Fruit fly (Drosophila melanogaster) whole organism, embryonic: ENCODE data around the gene Or22b.

Source experiments
- Adf1 ChIP-seq: fragments of 200-800 bp; sonication (Bioruptor generic); IDR thresholded peaks from 2 replicates; pipeline ENCODE4 v1.3.6; 2022; ENCODE audit warnings: missing biosample characterization, missing genetic modification characterization
- Antp ChIP-seq: fragments of 200-800 bp; sonication (Bioruptor generic); optimal IDR thresholded peaks from 3 replicates; lab custom pipeline; 2016; ENCODE audit warnings: missing biosample characterization, missing genetic modification characterization
- Atf3 ChIP-seq: fragments of 200-800 bp; sonication (Bioruptor generic); optimal IDR thresholded peaks from 3 replicates; lab custom pipeline; 2016; ENCODE audit warnings: missing biosample characterization, missing genetic modification characterization
- B-H2 ChIP-seq: fragments of 200-800 bp; sonication (Bioruptor generic); optimal IDR thresholded peaks from 2 replicates; lab custom pipeline; 2018; ENCODE audit warnings: missing biosample characterization, mild to moderate bottlenecking, missing genetic modification characterization
- CG10147 ChIP-seq: fragments of 200-800 bp; sonication (Bioruptor generic); optimal IDR thresholded peaks from 2 replicates; lab custom pipeline; 2019; ENCODE audit warnings: missing biosample characterization, mild to moderate bottlenecking, missing genetic modification characterization, moderate library complexity
- CG10366 ChIP-seq: fragments of 200-800 bp; sonication (Bioruptor generic); IDR thresholded peaks from 2 replicates; pipeline ENCODE4 v1.3.6; 2022; ENCODE audit warnings: missing biosample characterization, missing genetic modification characterization
- CG11456 ChIP-seq: fragments of 200-800 bp; sonication (Bioruptor generic); IDR thresholded peaks from 3 replicates; pipeline ENCODE4 v1.3.6; 2022; ENCODE audit warnings: missing biosample characterization, missing genetic modification characterization
- CG11560 ChIP-seq: fragments of 200-800 bp; sonication (Bioruptor generic); IDR thresholded peaks from 3 replicates; pipeline ENCODE4 v1.3.6; 2022; ENCODE audit warnings: missing biosample characterization, missing genetic modification characterization
- CG13123 ChIP-seq: fragments of 200-800 bp; sonication (Bioruptor generic); optimal IDR thresholded peaks from 2 replicates; lab custom pipeline; 2016; ENCODE audit warnings: missing biosample characterization, missing genetic modification characterization
- CG13624 ChIP-seq: fragments of 200-800 bp; sonication (Bioruptor generic); optimal IDR thresholded peaks from 2 replicates; lab custom pipeline; 2016; ENCODE audit warnings: missing biosample characterization, missing genetic modification characterization
- CG13894 ChIP-seq: fragments of 200-800 bp; sonication (Bioruptor generic); optimal IDR thresholded peaks from 3 replicates; lab custom pipeline; 2018; ENCODE audit warnings: missing biosample characterization, mild to moderate bottlenecking, missing genetic modification characterization, moderate library complexity
- CG14710 ChIP-seq: fragments of 200-800 bp; sonication (Bioruptor generic); optimal IDR thresholded peaks from 3 replicates; lab custom pipeline; 2019; ENCODE audit warnings: missing biosample characterization, mild to moderate bottlenecking, missing genetic modification characterization, moderate library complexity
- CG15479 ChIP-seq: fragments of 200-800 bp; sonication (Bioruptor generic); optimal IDR thresholded peaks from 3 replicates; lab custom pipeline; 2019; ENCODE audit warnings: missing biosample characterization, mild to moderate bottlenecking, missing genetic modification characterization, moderate library complexity
- CG17361 ChIP-seq: fragments of 200-800 bp; sonication (Bioruptor generic); IDR thresholded peaks from 3 replicates; pipeline ENCODE4 v1.3.6; 2022; ENCODE audit warnings: missing biosample characterization, missing genetic modification characterization
- CG18599 ChIP-seq: fragments of 200-800 bp; sonication (Bioruptor generic); optimal IDR thresholded peaks from 3 replicates; lab custom pipeline; 2017; ENCODE audit warnings: missing biosample characterization, missing genetic modification characterization, mild to moderate bottlenecking, moderate library complexity, missing genetic modification reagents
- CG18764 ChIP-seq: fragments of 200-800 bp; sonication (Bioruptor generic); optimal IDR thresholded peaks from 3 replicates; lab custom pipeline; 2016; ENCODE audit warnings: missing biosample characterization, missing genetic modification characterization
- CG2199 ChIP-seq: fragments of 200-800 bp; sonication (Bioruptor generic); IDR thresholded peaks from 3 replicates; pipeline ENCODE4 v1.3.6; 2022; ENCODE audit warnings: missing biosample characterization, missing genetic modification characterization
- CG43689 ChIP-seq: fragments of 200-800 bp; sonication (Bioruptor generic); IDR thresholded peaks from 2 replicates; pipeline ENCODE4 v1.3.6; 2022; ENCODE audit warnings: missing biosample characterization, missing genetic modification characterization
- CG4854 ChIP-seq: fragments of 200-800 bp; sonication (Bioruptor generic); optimal IDR thresholded peaks from 2 replicates; lab custom pipeline; 2016; ENCODE audit warnings: missing biosample characterization, missing genetic modification characterization, inconsistent platforms
- CG6689 ChIP-seq: fragments of 200-800 bp; sonication (Bioruptor generic); IDR thresholded peaks from 2 replicates; pipeline ENCODE4 v1.3.6; 2022; ENCODE audit warnings: missing biosample characterization, missing genetic modification characterization
- CG6813 ChIP-seq: fragments of 200-800 bp; sonication (Bioruptor generic); optimal IDR thresholded peaks from 2 replicates; lab custom pipeline; 2017; ENCODE audit warnings: missing biosample characterization, missing genetic modification characterization, mild to moderate bottlenecking, moderate library complexity, missing genetic modification reagents
- CTCF ChIP-seq: fragments of 200-800 bp; sonication (Bioruptor generic); optimal IDR thresholded peaks from 2 replicates; lab custom pipeline; 2017; ENCODE audit warnings: missing biosample characterization, mild to moderate bottlenecking, missing genetic modification characterization, moderate library complexity
- D19A ChIP-seq: fragments of 200-800 bp; optimal IDR thresholded peaks from 3 replicates; lab custom pipeline; 2019; ENCODE audit warnings: missing biosample characterization, mild to moderate bottlenecking, missing genetic modification characterization, moderate library complexity
- Dad ChIP-seq: fragments of 200-800 bp; sonication (Bioruptor generic); optimal IDR thresholded peaks from 3 replicates; lab custom pipeline; 2016; ENCODE audit warnings: missing biosample characterization, missing genetic modification characterization
- Dbx ChIP-seq: fragments of 200-800 bp; sonication (Bioruptor generic); IDR thresholded peaks from 3 replicates; pipeline ENCODE4 v1.3.6; 2022; ENCODE audit warnings: missing biosample characterization, missing genetic modification characterization
- Deaf1 ChIP-seq: fragments of 200-800 bp; optimal IDR thresholded peaks from 3 replicates; lab custom pipeline; 2019; ENCODE audit warnings: missing biosample characterization, mild to moderate bottlenecking, missing genetic modification characterization, moderate library complexity
- Dek ChIP-seq: fragments of 200-800 bp; sonication (Bioruptor generic); optimal IDR thresholded peaks from 3 replicates; lab custom pipeline; 2019; ENCODE audit warnings: missing biosample characterization, mild to moderate bottlenecking, missing genetic modification characterization, moderate library complexity
- Dfd ChIP-seq, 2 experiments: fragments of >200 bp; optimal IDR thresholded peaks; 2 replicates each; lab custom pipeline; 2017; ENCODE audit warnings: missing biosample characterization in 2 of 2, missing genetic modification characterization in 2 of 2
- Drgx ChIP-seq: fragments of 200-800 bp; sonication (Bioruptor generic); IDR thresholded peaks from 2 replicates; pipeline ENCODE4 v1.3.6; 2022; ENCODE audit warnings: missing biosample characterization, missing genetic modification characterization
- Ets65A ChIP-seq: fragments of 200-800 bp; sonication (Bioruptor generic); peaks from one replicate; lab custom pipeline; 2016; ENCODE audit warnings: missing biosample characterization, missing genetic modification characterization
- HLH3B ChIP-seq: fragments of 200-800 bp; sonication (Bioruptor generic); IDR thresholded peaks from 2 replicates; pipeline ENCODE4 v1.3.6; 2022; ENCODE audit warnings: missing biosample characterization, missing genetic modification characterization
- Max ChIP-seq: fragments of 200-800 bp; sonication (Bioruptor generic); optimal IDR thresholded peaks from 2 replicates; lab custom pipeline; 2016; ENCODE audit warnings: missing biosample characterization, mild to moderate bottlenecking, missing genetic modification characterization
- Mes4 ChIP-seq: fragments of 200-800 bp; sonication (Bioruptor generic); optimal IDR thresholded peaks from 2 replicates; lab custom pipeline; 2016; ENCODE audit warnings: missing biosample characterization, missing genetic modification characterization
- Myb ChIP-seq: fragments of 200-800 bp; sonication (Bioruptor generic); optimal IDR thresholded peaks from 2 replicates; lab custom pipeline; 2016; ENCODE audit warnings: missing biosample characterization, missing genetic modification characterization
- Opbp ChIP-seq: fragments of 200-800 bp; sonication (Bioruptor generic); IDR thresholded peaks from 3 replicates; pipeline ENCODE4 v1.3.6; 2022; ENCODE audit warnings: missing biosample characterization, missing genetic modification characterization; ENCODE audit not compliant: partially characterized antibody
- Sox100B ChIP-seq: fragments of 200-800 bp; sonication (Bioruptor generic); optimal IDR thresholded peaks from 3 replicates; lab custom pipeline; 2018; ENCODE audit warnings: missing biosample characterization, mild to moderate bottlenecking, missing genetic modification characterization
- Spps ChIP-seq: fragments of 200-800 bp; sonication (Bioruptor generic); optimal IDR thresholded peaks from 2 replicates; lab custom pipeline; 2018; ENCODE audit warnings: missing biosample characterization, mild to moderate bottlenecking, missing genetic modification characterization
- Sry-δ ChIP-seq: fragments of 200-800 bp; sonication (Bioruptor generic); optimal IDR thresholded peaks from 2 replicates; lab custom pipeline; 2016; ENCODE audit warnings: missing biosample characterization, missing genetic modification characterization
- al ChIP-seq: fragments of 200-800 bp; sonication (Bioruptor generic); IDR thresholded peaks from 2 replicates; pipeline ENCODE4 v1.3.6; 2022; ENCODE audit warnings: missing biosample characterization, missing genetic modification characterization
- da ChIP-seq: fragments of 200-800 bp; sonication (Bioruptor generic); optimal IDR thresholded peaks from 2 replicates; lab custom pipeline; 2016; ENCODE audit warnings: missing biosample characterization, missing genetic modification characterization
- danr ChIP-seq: fragments of 200-800 bp; sonication (Bioruptor generic); IDR thresholded peaks from 2 replicates; pipeline ENCODE4 v1.3.6; 2022; ENCODE audit warnings: missing biosample characterization, missing genetic modification characterization
- eve ChIP-seq, 2 experiments: fragments of >200 bp; optimal IDR thresholded peaks; 2 replicates each; lab custom pipeline; 2017; ENCODE audit warnings: missing biosample characterization in 2 of 2, missing genetic modification characterization in 2 of 2
- eyg ChIP-seq: fragments of 200-800 bp; sonication (Bioruptor generic); optimal IDR thresholded peaks from 3 replicates; lab custom pipeline; 2016; ENCODE audit warnings: missing biosample characterization, missing genetic modification characterization
- hkb ChIP-seq, 2 experiments: fragments of 200-800 bp in 1 of 2; fragments of >200 bp in 1 of 2; sonication (Bioruptor generic) in 1 of 2; IDR thresholded peaks in 1 of 2; optimal IDR thresholded peaks in 1 of 2; 2 replicates each; pipeline versions ENCODE4 v1.3.6 to Lab custom; 2017 to 2022; ENCODE audit warnings: missing biosample characterization in 1 of 2, missing genetic modification characterization in 1 of 2
- ken ChIP-seq: fragments of 200-800 bp; sonication (Bioruptor generic); IDR thresholded peaks from 3 replicates; pipeline ENCODE4 v1.3.6; 2022; ENCODE audit warnings: missing biosample characterization, missing genetic modification characterization
- lilli ChIP-seq: fragments of 200-800 bp; sonication (Bioruptor generic); optimal IDR thresholded peaks from 3 replicates; lab custom pipeline; 2016; ENCODE audit warnings: missing biosample characterization, missing genetic modification characterization
- mam ChIP-seq: fragments of 200-800 bp; sonication (Bioruptor generic); optimal IDR thresholded peaks from 3 replicates; lab custom pipeline; 2016; ENCODE audit warnings: missing biosample characterization, missing genetic modification characterization
- nerfin-1 ChIP-seq: fragments of 200-800 bp; sonication (Bioruptor generic); optimal IDR thresholded peaks from 3 replicates; lab custom pipeline; 2019; ENCODE audit warnings: missing biosample characterization, mild to moderate bottlenecking, missing genetic modification characterization, moderate library complexity
- pho ChIP-seq: fragments of 200-800 bp; sonication (Bioruptor generic); optimal IDR thresholded peaks from 2 replicates; lab custom pipeline; 2016; ENCODE audit warnings: missing biosample characterization, missing genetic modification characterization
- row ChIP-seq: fragments of 200-800 bp; sonication (Bioruptor generic); IDR thresholded peaks from 3 replicates; pipeline ENCODE4 v1.3.6; 2022; ENCODE audit warnings: missing biosample characterization, missing genetic modification characterization
- so ChIP-seq: fragments of 200-800 bp; sonication (Bioruptor generic); IDR thresholded peaks from 3 replicates; pipeline ENCODE4 v1.3.6; 2022; ENCODE audit warnings: missing biosample characterization, missing genetic modification characterization
- trem ChIP-seq: fragments of 200-800 bp; optimal IDR thresholded peaks from 3 replicates; lab custom pipeline; 2019; ENCODE audit warnings: missing biosample characterization, mild to moderate bottlenecking, missing genetic modification characterization, moderate library complexity
- z ChIP-seq: fragments of 200-800 bp; sonication (Bioruptor generic); IDR thresholded peaks from 3 replicates; pipeline ENCODE4 v1.3.6; 2022; ENCODE audit warnings: missing biosample characterization, missing genetic modification characterization

The Or22b gene

dm6 chr2L:1473427-1473826, 49.1 kb upstream of the Or22b start (continued):
- TF ChIP-seq Adf1 (GFP tag; lab: Robert Waterston, UW) = no peak
- TF ChIP-seq CG15479 = no peak
- no peak for TF ChIP-seq Atf3 (GFP tag; lab: Kevin White, UChicago)
- no peak for TF ChIP-seq CG11456
- no peak for TF ChIP-seq CG43689 (GFP tag; lab: Robert Waterston, UW)
- TF ChIP-seq Antp (GFP tag; lab: Kevin White, UChicago) = peak; percentile 33
- TF ChIP-seq CG18599 (GFP tag; lab: Kevin White, UChicago) = peak; percentile 42
- no peak for TF ChIP-seq Myb (GFP tag; lab: Kevin White, UChicago)
- no peak for TF ChIP-seq CG10147 (GFP tag; lab: Kevin White, UChicago)
- TF ChIP-seq CG10366 (GFP tag; lab: Robert Waterston, UW) = peak; percentile 64
- no peak for TF ChIP-seq al (GFP tag; lab: Robert Waterston, UW)
- no peak for TF ChIP-seq B-H2 (GFP tag; lab: Kevin White, UChicago)
- no peak for TF ChIP-seq Sry-δ (GFP tag; lab: Kevin White, UChicago)
- TF ChIP-seq eyg (GFP tag; lab: Kevin White, UChicago) = no peak
- no peak for TF ChIP-seq Opbp (GFP tag; lab: Robert Waterston, UW)
- TF ChIP-seq CG6689 (GFP tag; lab: Robert Waterston, UW) = peak; percentile 68
- peak; percentile 5 for TF ChIP-seq trem (tag; lab: Kevin White, UChicago)
- TF ChIP-seq CG14710 (tag; lab: Kevin White, UChicago) = peak; percentile 42
- TF ChIP-seq row = peak; percentile 85
- no peak for TF ChIP-seq CG13624 (GFP tag; lab: Kevin White, UChicago)
- no peak for TF ChIP-seq eve (GFP tag; optimal IDR thresholded peaks at IDR 0.05; lab: Kevin White, UChicago)
- TF ChIP-seq CG2199 = no peak
- TF ChIP-seq mam (GFP tag; lab: Kevin White, UChicago) = peak; percentile 41
- TF ChIP-seq z (GFP tag; lab: Robert Waterston, UW) = peak; percentile 46; the same call in 1 of the 3 replicates
- TF ChIP-seq da (GFP tag; lab: Kevin White, UChicago) = no peak
- TF ChIP-seq Ets65A (GFP tag; lab: Kevin White, UChicago) = no peak
- TF ChIP-seq CTCF (GFP tag; lab: Kevin White, UChicago) = no peak
- TF ChIP-seq Sox100B (GFP tag; lab: Kevin White, UChicago) = peak; percentile 3
- peak; percentile 56; the same call in 1 of the 3 replicates for TF ChIP-seq ken (GFP tag; lab: Robert Waterston, UW)
- TF ChIP-seq lilli = peak; percentile 27
- TF ChIP-seq Dad (GFP tag; lab: Kevin White, UChicago) = no peak
- peak; percentile 20; the same call in 1 of the 3 replicates for TF ChIP-seq so (GFP tag; lab: Robert Waterston, UW)
- TF ChIP-seq CG6813 (GFP tag; lab: Kevin White, UChicago) = peak; percentile 10
- TF ChIP-seq Dbx (GFP tag; lab: Robert Waterston, UW) = 0 out of 3 replicates have a peak, but pooled peaks have one; percentile 25
- TF ChIP-seq nerfin-1 (tag; lab: Kevin White, UChicago) = no peak
- TF ChIP-seq pho = no peak
- TF ChIP-seq CG4854 (GFP tag; lab: Kevin White, UChicago) = no peak
- no peak for TF ChIP-seq danr (GFP tag; lab: Robert Waterston, UW)
- TF ChIP-seq CG17361 (GFP tag; lab: Robert Waterston, UW) = peak; percentile 44; the same call in 1 of the 3 replicates
- no peak for TF ChIP-seq Drgx (GFP tag; lab: Robert Waterston, UW)
- no peak for TF ChIP-seq CG11560 (tag; lab: Robert Waterston, UW)
- no peak for TF ChIP-seq Max (GFP tag; lab: Kevin White, UChicago)
- TF ChIP-seq CG18764 (GFP tag; lab: Kevin White, UChicago) = no peak
- TF ChIP-seq Mes4 (GFP tag; lab: Kevin White, UChicago) = no peak
- no peak for TF ChIP-seq hkb (optimal IDR thresholded peaks at IDR 0.05; lab: Kevin White, UChicago)
- peak; percentile 75 for TF ChIP-seq hkb (GFP tag; IDR thresholded peaks at IDR 0.05; lab: Robert Waterston, UW)
- TF ChIP-seq Deaf1 (tag; lab: Kevin White, UChicago) = no peak
- TF ChIP-seq HLH3B (GFP tag; lab: Robert Waterston, UW) = peak; percentile 69
- peak; percentile 46 for TF ChIP-seq D19A (tag; lab: Kevin White, UChicago)
- TF ChIP-seq CG13894 (tag; lab: Kevin White, UChicago) = no peak
- no peak for TF ChIP-seq Dfd (GFP tag; optimal IDR thresholded peaks at IDR 0.05; lab: Kevin White, UChicago)
- no peak for TF ChIP-seq Dek (tag; lab: Kevin White, UChicago)
- TF ChIP-seq Spps (tag; lab: Kevin White, UChicago) = no peak
- TF ChIP-seq CG13123 (GFP tag; lab: Kevin White, UChicago) = no peak
